Fruit fly (Drosophila melanogaster) whole organism, embryonic: Measurements from ENCODE around the gene Mnn1.
A peak's percentile ranks its signal among the peaks of the same experiment; 100 is the strongest.

ENCODE experiments used
- CG12391 ChIP-seq: fragments of 200-800 bp; sonication (Bioruptor generic); optimal IDR thresholded peaks from 3 replicates; lab custom pipeline; 2018; ENCODE audit warnings: missing biosample characterization, mild to moderate bottlenecking, missing genetic modification characterization, moderate library complexity
- CG12744 ChIP-seq: fragments of 200-800 bp; sonication (Bioruptor generic); optimal IDR thresholded peaks from 2 replicates; lab custom pipeline; 2016; ENCODE audit warnings: missing biosample characterization, missing genetic modification characterization
- CG14050 ChIP-seq: fragments of 200-800 bp; sonication (Bioruptor generic); IDR thresholded peaks from 3 replicates; pipeline ENCODE4 v1.3.6; 2022; ENCODE audit warnings: missing biosample characterization, missing genetic modification characterization
- CG31224 ChIP-seq: fragments of 200-800 bp; sonication (Bioruptor generic); IDR thresholded peaks from 2 replicates; pipeline ENCODE4 v1.3.6; 2022; ENCODE audit warnings: missing biosample characterization, missing genetic modification characterization
- Fer2 ChIP-seq: fragments of 200-800 bp; sonication (Bioruptor generic); optimal IDR thresholded peaks from 2 replicates; lab custom pipeline; 2018; ENCODE audit warnings: missing biosample characterization, mild to moderate bottlenecking, missing genetic modification characterization, moderate library complexity
- Six4 ChIP-seq: fragments of 200-800 bp; sonication (Bioruptor generic); optimal IDR thresholded peaks from 2 replicates; lab custom pipeline; 2016; ENCODE audit warnings: missing biosample characterization, missing genetic modification characterization
- da ChIP-seq: fragments of 200-800 bp; sonication (Bioruptor generic); optimal IDR thresholded peaks from 2 replicates; lab custom pipeline; 2016; ENCODE audit warnings: missing biosample characterization, missing genetic modification characterization
- gro ChIP-seq: fragments of 200-800 bp; sonication (Bioruptor generic); optimal IDR thresholded peaks from 2 replicates; lab custom pipeline; 2016; ENCODE audit warnings: missing biosample characterization, missing genetic modification characterization
- h ChIP-seq: fragments of >200 bp; optimal IDR thresholded peaks from 2 replicates; lab custom pipeline; 2017
- luna ChIP-seq: fragments of 200-800 bp; sonication (Bioruptor generic); optimal IDR thresholded peaks from 2 replicates; lab custom pipeline; 2016; ENCODE audit warnings: missing biosample characterization, missing genetic modification characterization
- pan ChIP-seq, 4 experiments: fragments of >200 bp in 3 of 4; fragments of 200-800 bp in 1 of 4; sonication (Bioruptor generic) in 1 of 4; optimal IDR thresholded peaks in 3 of 4; IDR thresholded peaks in 1 of 4; 2 replicates each; pipeline versions ENCODE4 v1.3.6 to Lab custom; 2017 to 2022; ENCODE audit warnings: missing biosample characterization in 2 of 4, missing genetic modification characterization in 2 of 4, mixed read lengths in 1 of 4
- pfk ChIP-seq: fragments of 200-800 bp; sonication (Bioruptor generic); optimal IDR thresholded peaks from 2 replicates; lab custom pipeline; 2018; ENCODE audit warnings: missing biosample characterization, mild to moderate bottlenecking, missing genetic modification characterization, moderate library complexity

DNA sequence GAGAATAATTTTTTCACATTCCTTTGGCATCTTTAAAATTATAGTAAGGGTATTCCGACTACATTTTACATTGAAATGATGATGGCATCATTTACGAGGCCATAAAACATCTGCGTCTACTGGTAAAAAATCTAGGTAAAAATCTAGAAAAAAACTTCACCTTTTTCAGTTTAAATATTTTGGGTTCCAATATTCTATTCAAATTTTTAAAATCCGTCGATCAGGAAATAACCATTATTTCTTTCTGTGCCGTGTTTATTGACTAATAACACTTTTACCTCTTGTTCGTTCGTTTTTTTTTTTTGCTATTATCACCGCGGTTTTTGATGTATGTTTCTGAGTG lies 16.8 kb upstream of the Mnn1 start:
- no peak for TF ChIP-seq h
- TF ChIP-seq Fer2 (tag; lab: Kevin White, UChicago), result no peak
- no peak for TF ChIP-seq Six4 (GFP tag; lab: Kevin White, UChicago)
- TF ChIP-seq CG12391 (tag; lab: Kevin White, UChicago), result peak; percentile 71
- TF ChIP-seq gro (GFP tag; lab: Kevin White, UChicago), result no peak
- no peak for TF ChIP-seq da (GFP tag; lab: Kevin White, UChicago)
- TF ChIP-seq CG12744 (GFP tag; lab: Kevin White, UChicago), result peak; percentile 21
- TF ChIP-seq luna (GFP tag; lab: Kevin White, UChicago), result no peak
- TF ChIP-seq CG31224, result no peak
- 0 out of 3 replicates have a peak, but pooled peaks have one; percentile 11 for TF ChIP-seq CG14050
- TF ChIP-seq pfk (GFP tag; lab: Kevin White, UChicago), result no peak
- no peak for TF ChIP-seq pan (optimal IDR thresholded peaks at IDR 0.05; lab: Kevin White, UChicago)
- TF ChIP-seq pan (GFP tag; optimal IDR thresholded peaks at IDR 0.05 in 1 of 2, IDR thresholded peaks at IDR 0.05 in 1 of 2), result peak in 1 of 2 experiments; percentile 67
